Worm (Caenorhabditis elegans) whole organism, L2 larva: Measurements from ENCODE around the gene T15B12.1.

Source experiments
- C34F6.9 ChIP-seq: fragments of 150-350 bp; optimal IDR thresholded peaks from 2 replicates; lab custom pipeline; 2014; ENCODE audit warnings: missing biosample characterization, missing genetic modification characterization
- F13H6.1 ChIP-seq: sonication (generic microtip); optimal IDR thresholded peaks from 2 replicates; lab custom pipeline; 2016; ENCODE audit warnings: missing genetic modification characterization, missing compliant biosample characterization
- R02D3.7 ChIP-seq: fragments of 150-350 bp; optimal IDR thresholded peaks from 2 replicates; lab custom pipeline; 2014; ENCODE audit warnings: missing biosample characterization, missing genetic modification characterization
- Y55F3AM.14 ChIP-seq: fragments of 200-800 bp; sonication (Bioruptor generic); optimal IDR thresholded peaks from 2 replicates; lab custom pipeline; 2018; ENCODE audit warnings: mild to moderate bottlenecking, missing genetic modification characterization, missing compliant biosample characterization
- ZK546.5 ChIP-seq: sonication (generic microtip); optimal IDR thresholded peaks from 2 replicates; lab custom pipeline; 2017; ENCODE audit warnings: missing biosample characterization, missing genetic modification characterization
- alr-1 ChIP-seq: fragments of 150-350 bp; optimal IDR thresholded peaks from 2 replicates; lab custom pipeline; 2014; ENCODE audit warnings: missing biosample characterization, missing genetic modification characterization
- aly-2 ChIP-seq: fragments of 150-350 bp; optimal IDR thresholded peaks from 2 replicates; lab custom pipeline; 2014; ENCODE audit warnings: missing biosample characterization, missing genetic modification characterization
- ama-1 ChIP-seq: fragments of 150-350 bp; optimal IDR thresholded peaks from 2 replicates; lab custom pipeline; 2018; ENCODE audit warnings: inconsistent platforms
- blmp-1 ChIP-seq: sonication (generic microtip); optimal IDR thresholded peaks from 2 replicates; lab custom pipeline; 2017; ENCODE audit warnings: missing genetic modification characterization, mild to moderate bottlenecking, missing compliant biosample characterization, antibody characterized with exemption, moderate library complexity; ENCODE audit not compliant: insufficient read depth
- ceh-16 ChIP-seq: fragments of 150-350 bp; optimal IDR thresholded peaks from 2 replicates; lab custom pipeline; 2014; ENCODE audit warnings: missing biosample characterization, missing genetic modification characterization
- ceh-82 ChIP-seq: fragments of 150-350 bp; optimal IDR thresholded peaks from 2 replicates; lab custom pipeline; 2014; ENCODE audit warnings: missing biosample characterization, missing genetic modification characterization
- crh-2 ChIP-seq: sonication (generic microtip); optimal IDR thresholded peaks from 2 replicates; lab custom pipeline; 2017; ENCODE audit warnings: missing biosample characterization, missing genetic modification characterization
- dmd-4 ChIP-seq: sonication (generic microtip); optimal IDR thresholded peaks from 2 replicates; lab custom pipeline; 2017; ENCODE audit warnings: missing biosample characterization, missing genetic modification characterization
- egl-27 ChIP-seq: sonication (generic microtip); optimal IDR thresholded peaks from 3 replicates; lab custom pipeline; 2017; ENCODE audit warnings: missing biosample characterization, missing genetic modification reagents, missing genetic modification characterization
- elt-1 ChIP-seq: fragments of 150-350 bp; optimal IDR thresholded peaks from 2 replicates; lab custom pipeline; 2014; ENCODE audit warnings: missing biosample characterization, missing genetic modification characterization
- elt-3 ChIP-seq: sonication (generic microtip); optimal IDR thresholded peaks from 2 replicates; lab custom pipeline; 2017; ENCODE audit warnings: missing biosample characterization, missing genetic modification characterization
- fos-1 ChIP-seq: fragments of 150-350 bp; optimal IDR thresholded peaks from 2 replicates; lab custom pipeline; 2014; ENCODE audit warnings: missing biosample characterization, missing genetic modification characterization
- gmeb-1 ChIP-seq: fragments of 150-350 bp; optimal IDR thresholded peaks from 2 replicates; lab custom pipeline; 2014; ENCODE audit warnings: missing biosample characterization, missing genetic modification characterization
- lin-11 ChIP-seq: fragments of 150-350 bp; sonication (generic microtip); optimal IDR thresholded peaks from 2 replicates; lab custom pipeline; 2014; ENCODE audit warnings: missing biosample characterization, missing genetic modification characterization, inconsistent platforms, mixed read lengths
- lin-13 ChIP-seq: fragments of 150-350 bp; optimal IDR thresholded peaks from 2 replicates; lab custom pipeline; 2014; ENCODE audit warnings: missing biosample characterization, missing genetic modification reagents, missing genetic modification characterization
- lin-39 ChIP-seq: fragments of 150-350 bp; optimal IDR thresholded peaks from 2 replicates; lab custom pipeline; 2014; ENCODE audit warnings: missing biosample characterization, missing genetic modification reagents, missing genetic modification characterization
- lsy-2 ChIP-seq, 2 experiments: fragments of 150-350 bp in 1 of 2; sonication (generic microtip) in 1 of 2; optimal IDR thresholded peaks; 2 replicates each; lab custom pipeline; 2014 to 2017; ENCODE audit warnings: missing biosample characterization in 2 of 2, missing genetic modification characterization in 2 of 2
- mab-5 ChIP-seq: fragments of 150-350 bp; optimal IDR thresholded peaks from 2 replicates; lab custom pipeline; 2014; ENCODE audit warnings: missing biosample characterization, missing genetic modification characterization
- mbf-1 ChIP-seq: sonication (generic microtip); optimal IDR thresholded peaks from 2 replicates; lab custom pipeline; 2017; ENCODE audit warnings: missing biosample characterization, missing genetic modification characterization
- mdl-1 ChIP-seq, 2 experiments: fragments of 150-350 bp in 1 of 2; sonication (generic microtip) in 1 of 2; optimal IDR thresholded peaks; 2 replicates each; lab custom pipeline; 2017; ENCODE audit warnings: missing biosample characterization in 2 of 2, missing genetic modification characterization in 2 of 2
- nhr-10 ChIP-seq: sonication (generic microtip); optimal IDR thresholded peaks from 2 replicates; lab custom pipeline; 2017; ENCODE audit warnings: missing biosample characterization, missing genetic modification characterization
- nhr-11 ChIP-seq: fragments of 150-350 bp; optimal IDR thresholded peaks from 2 replicates; lab custom pipeline; 2014; ENCODE audit warnings: missing biosample characterization, missing genetic modification characterization
- nhr-12 ChIP-seq: fragments of 150-350 bp; optimal IDR thresholded peaks from 2 replicates; lab custom pipeline; 2014; ENCODE audit warnings: missing biosample characterization, missing genetic modification characterization
- nhr-129 ChIP-seq: fragments of 150-350 bp; optimal IDR thresholded peaks from 2 replicates; lab custom pipeline; 2014; ENCODE audit warnings: missing biosample characterization, missing genetic modification characterization
- nhr-21 ChIP-seq: fragments of 150-350 bp; optimal IDR thresholded peaks from 2 replicates; lab custom pipeline; 2014; ENCODE audit warnings: missing biosample characterization, missing genetic modification characterization
- nhr-23 ChIP-seq: fragments of 150-350 bp; optimal IDR thresholded peaks from 2 replicates; lab custom pipeline; 2014; ENCODE audit warnings: missing biosample characterization, missing genetic modification reagents, missing genetic modification characterization
- nhr-237 ChIP-seq: fragments of 150-350 bp; optimal IDR thresholded peaks from 2 replicates; lab custom pipeline; 2014; ENCODE audit warnings: missing biosample characterization, missing genetic modification characterization
- nhr-25 ChIP-seq: fragments of 150-350 bp; sonication (generic microtip); optimal IDR thresholded peaks from 3 replicates; lab custom pipeline; 2014; ENCODE audit warnings: missing biosample characterization, missing genetic modification characterization
- nhr-6 ChIP-seq: fragments of 150-350 bp; optimal IDR thresholded peaks from 2 replicates; lab custom pipeline; 2014; ENCODE audit warnings: missing biosample characterization, missing genetic modification characterization
- nhr-77 ChIP-seq: fragments of 150-350 bp; optimal IDR thresholded peaks from 2 replicates; lab custom pipeline; 2014; ENCODE audit warnings: missing biosample characterization, missing genetic modification characterization
- peb-1 ChIP-seq: fragments of 150-350 bp; optimal IDR thresholded peaks from 2 replicates; lab custom pipeline; 2014; ENCODE audit warnings: missing biosample characterization, missing genetic modification characterization
- sem-4 ChIP-seq: fragments of 150-350 bp; optimal IDR thresholded peaks from 2 replicates; lab custom pipeline; 2014; ENCODE audit warnings: missing biosample characterization, missing genetic modification reagents, missing genetic modification characterization
- skn-1 ChIP-seq: sonication (generic microtip); optimal IDR thresholded peaks from 2 replicates; lab custom pipeline; 2017; ENCODE audit warnings: missing biosample characterization, missing genetic modification characterization
- sma-3 ChIP-seq: sonication (generic microtip); optimal IDR thresholded peaks from 2 replicates; lab custom pipeline; 2016; ENCODE audit warnings: missing genetic modification reagents, missing genetic modification characterization, missing compliant biosample characterization
- sma-9 ChIP-seq, 2 experiments: fragments of 150-350 bp in 1 of 2; sonication (generic microtip) in 1 of 2; optimal IDR thresholded peaks; 2 replicates each; lab custom pipeline; 2014 to 2016; ENCODE audit warnings: missing genetic modification characterization in 2 of 2, mild to moderate bottlenecking in 1 of 2, missing biosample characterization in 1 of 2, missing compliant biosample characterization in 1 of 2, missing genetic modification reagents in 1 of 2, moderate library complexity in 1 of 2
- snpc-4 ChIP-seq: fragments of 150-350 bp; optimal IDR thresholded peaks from 2 replicates; lab custom pipeline; 2014; ENCODE audit warnings: missing biosample characterization, missing genetic modification characterization
- unc-39 ChIP-seq: fragments of 150-350 bp; optimal IDR thresholded peaks from 2 replicates; lab custom pipeline; 2014; ENCODE audit warnings: missing biosample characterization, missing genetic modification characterization
- unc-55 ChIP-seq: fragments of 150-350 bp; sonication (generic microtip); optimal IDR thresholded peaks from 3 replicates; lab custom pipeline; 2014; ENCODE audit warnings: missing biosample characterization, missing genetic modification reagents, missing genetic modification characterization
- unc-62 ChIP-seq: fragments of 150-350 bp; optimal IDR thresholded peaks from 2 replicates; lab custom pipeline; 2014; ENCODE audit warnings: missing biosample characterization, missing genetic modification reagents, missing genetic modification characterization
- zag-1 ChIP-seq: fragments of 150-350 bp; optimal IDR thresholded peaks from 2 replicates; lab custom pipeline; 2014; ENCODE audit warnings: missing biosample characterization, missing genetic modification characterization
- ztf-1 ChIP-seq: fragments of 200-800 bp; sonication (Bioruptor generic); conservative IDR thresholded peaks from 2 replicates; pipeline ENCODE4 v1.3.6; 2022; ENCODE audit warnings: missing genetic modification characterization, missing compliant biosample characterization
- ztf-11 ChIP-seq: sonication (generic microtip); optimal IDR thresholded peaks from 2 replicates; lab custom pipeline; 2017; ENCODE audit warnings: missing biosample characterization, missing genetic modification characterization
- ztf-4 ChIP-seq: fragments of 150-350 bp; optimal IDR thresholded peaks from 2 replicates; lab custom pipeline; 2014; ENCODE audit warnings: missing biosample characterization, missing genetic modification characterization

The T15B12.1 gene

ce11 chrIII:5301786-5302268 is 13.8 kb downstream of the T15B12.1 start, which contains the start of the genes T15B12.2 and F52C9.5:
T15B12.2 (minus strand) TSS chrIII:5301886.
F52C9.5 (plus strand) TSS chrIII:5302218.
- TF ChIP-seq unc-39 (no peak), C34F6.9 (no peak), mbf-1 (tag; lab: Kevin White, UChicago) (no peak), ama-1 (lab: Kevin White, UChicago) (no peak), aly-2 (tag; lab: Kevin White, UChicago) (no peak), skn-1 (no peak), gmeb-1 (no peak), nhr-6 (tag; lab: Kevin White, UChicago) (no peak), ztf-11 (tag; lab: Kevin White, UChicago) (no peak), ztf-1 (GFP tag; lab: Robert Waterston, UW) (no peak), ztf-4 (tag; lab: Kevin White, UChicago) (no peak)

- no peak for TF ChIP-seq unc-55 (GFP tag; lab: Kevin White, UChicago)
Measured at ce11 chrIII:5304044-5304443, 16.1 kb downstream of the T15B12.1 start.

- TF ChIP-seq C34F6.9 (peak; percentile 33), sem-4 (tag; lab: Kevin White, UChicago) (no peak), zag-1 (tag; lab: Kevin White, UChicago) (no peak), mdl-1 (tag; optimal IDR thresholded peaks at IDR 0.05; lab: Kevin White, UChicago) (no peak), nhr-25 (tag; lab: Kevin White, UChicago) (no peak), ceh-16 (tag; lab: Kevin White, UChicago) (no peak), mab-5 (tag; lab: Kevin White, UChicago) (no peak), ama-1 (lab: Kevin White, UChicago) (no peak), R02D3.7 (tag; lab: Kevin White, UChicago) (no peak), egl-27 (peak; percentile 29), ceh-82 (tag; lab: Kevin White, UChicago) (no peak), fos-1 (tag; lab: Kevin White, UChicago) (peak; percentile 49), sma-9 (GFP tag; optimal IDR thresholded peaks at IDR 0.05; lab: Kevin White, UChicago) (peak; percentile 70), sma-9 (tag; optimal IDR thresholded peaks at IDR 0.05; lab: Kevin White, UChicago) (no peak), gmeb-1 (peak; percentile 52), nhr-77 (tag; lab: Kevin White, UChicago) (no peak), elt-3 (no peak), nhr-23 (tag; lab: Kevin White, UChicago) (no peak), nhr-237 (no peak), ztf-1 (GFP tag; lab: Robert Waterston, UW) (no peak), crh-2 (peak; percentile 42), mbf-1 (tag; lab: Kevin White, UChicago) (no peak), ZK546.5 (no peak), ztf-4 (tag; lab: Kevin White, UChicago) (peak; percentile 6), nhr-129 (tag; lab: Kevin White, UChicago) (peak; percentile 69), unc-62 (GFP tag; lab: Kevin White, UChicago) (no peak), peb-1 (tag; lab: Kevin White, UChicago) (no peak), elt-1 (no peak), lin-13 (GFP tag; lab: Kevin White, UChicago) (peak; percentile 46), blmp-1 (tag; lab: Kevin White, UChicago) (no peak), lin-11 (no peak), nhr-11 (tag; lab: Kevin White, UChicago) (no peak), lsy-2 (tag; optimal IDR thresholded peaks at IDR 0.05; lab: Kevin White, UChicago) (peak; percentile 44 to 58), snpc-4 (tag; lab: Kevin White, UChicago) (no peak), skn-1 (no peak), nhr-21 (tag; lab: Kevin White, UChicago) (peak; percentile 7), alr-1 (tag; lab: Kevin White, UChicago) (no peak), nhr-10 (no peak), nhr-6 (tag; lab: Kevin White, UChicago) (no peak), aly-2 (tag; lab: Kevin White, UChicago) (no peak), Y55F3AM.14 (GFP tag; lab: Kevin White, UChicago) (peak; percentile 63), unc-55 (GFP tag; lab: Kevin White, UChicago) (peak; percentile 38), unc-39 (no peak), nhr-12 (tag; lab: Kevin White, UChicago) (no peak), ztf-11 (tag; lab: Kevin White, UChicago) (no peak), F13H6.1 (tag; lab: Kevin White, UChicago) (no peak), sma-3 (GFP tag; lab: Kevin White, UChicago) (peak; percentile 40), dmd-4 (tag; lab: Kevin White, UChicago) (no peak), lin-39 (tag; lab: Kevin White, UChicago) (no peak)
- TF ChIP-seq, all 48 proteins: peak for 14
Measured at ce11 chrIII:5305725-5306124, 17.7 kb downstream of the T15B12.1 start.
